Worm (Caenorhabditis elegans): ENCODE measurements around the gene Y94H6A.7.
A peak's percentile ranks its signal among the peaks of the same experiment; 100 is the strongest.

The Y94H6A.7 gene

ce11 chrIV:2663953-2664900, 52.1 kb downstream of the Y94H6A.7 start, which contains the start of gene Y69A2AR.31 (continued):
- no peak for TF ChIP-seq ceh-20 (GFP tag; IDR thresholded peaks at IDR 0.05)
- no peak for TF ChIP-seq ZK337.2 (GFP tag; IDR thresholded peaks at IDR 0.05)
- TF ChIP-seq mep-1 (tag; optimal IDR thresholded peaks at IDR 0.05), result no peak
- peak; percentile 76 for TF ChIP-seq dmd-8 (GFP tag; IDR thresholded peaks at IDR 0.05)
- TF ChIP-seq egl-27 (tag; optimal IDR thresholded peaks at IDR 0.05), result no peak

Measured in whole organism, L4 larva.